Worm (Caenorhabditis elegans) whole organism, L3 larva: ENCODE measurements around the gene F14D7.18.

Experiments used
- aly-2 ChIP-seq: fragments of 150-350 bp; optimal IDR thresholded peaks from 2 replicates; lab custom pipeline; 2014; ENCODE audit warnings: missing biosample characterization, missing genetic modification characterization
- ceh-28 ChIP-seq: fragments of 150-350 bp; optimal IDR thresholded peaks from 2 replicates; lab custom pipeline; 2014; ENCODE audit warnings: missing biosample characterization, missing genetic modification reagents, missing genetic modification characterization
- ceh-9 ChIP-seq: sonication (generic microtip); optimal IDR thresholded peaks from 2 replicates; lab custom pipeline; 2018; ENCODE audit warnings: missing biosample characterization, missing genetic modification characterization
- daf-12 ChIP-seq: fragments of 150-350 bp; optimal IDR thresholded peaks from 2 replicates; lab custom pipeline; 2014; ENCODE audit warnings: missing biosample characterization, missing genetic modification reagents, missing genetic modification characterization
- nhr-23 ChIP-seq: fragments of 150-350 bp; optimal IDR thresholded peaks from 2 replicates; lab custom pipeline; 2014; ENCODE audit warnings: missing biosample characterization, missing genetic modification reagents, missing genetic modification characterization
- nhr-76 ChIP-seq: fragments of 150-350 bp; sonication (generic microtip); optimal IDR thresholded peaks from 5 replicates; lab custom pipeline; 2014; ENCODE audit warnings: missing biosample characterization, missing genetic modification characterization
- pha-4 ChIP-seq: fragments of 150-350 bp; optimal IDR thresholded peaks from 2 replicates; lab custom pipeline; 2014; ENCODE audit warnings: missing biosample characterization, missing genetic modification reagents, missing genetic modification characterization
- sea-2 ChIP-seq: fragments of 150-350 bp; sonication (generic microtip); optimal IDR thresholded peaks from 4 replicates; lab custom pipeline; 2014; ENCODE audit warnings: missing biosample characterization, missing genetic modification reagents, missing genetic modification characterization
- skn-1 ChIP-seq: fragments of 150-350 bp; optimal IDR thresholded peaks from 2 replicates; lab custom pipeline; 2014; ENCODE audit warnings: missing biosample characterization, missing genetic modification characterization
- tbx-2 ChIP-seq: sonication (generic microtip); optimal IDR thresholded peaks from 2 replicates; lab custom pipeline; 2016; ENCODE audit warnings: mild to moderate bottlenecking, missing genetic modification characterization, missing compliant biosample characterization
- unc-39 ChIP-seq: sonication (generic microtip); optimal IDR thresholded peaks from 4 replicates; lab custom pipeline; 2017; ENCODE audit warnings: missing biosample characterization, missing genetic modification characterization
- unc-62 ChIP-seq: fragments of 150-350 bp; sonication (generic microtip); optimal IDR thresholded peaks from 4 replicates; lab custom pipeline; 2014; ENCODE audit warnings: missing biosample characterization, missing genetic modification reagents, missing genetic modification characterization
- ztf-4 ChIP-seq: fragments of 150-350 bp; optimal IDR thresholded peaks from 2 replicates; lab custom pipeline; 2014; ENCODE audit warnings: missing biosample characterization, missing genetic modification characterization

ce11 chrV:14246761-14247160 lies 43.8 kb downstream of the F14D7.18 start, which contains the start of gene K02E11.3:
- TF ChIP-seq daf-12 (tag; lab: Kevin White, UChicago) (no peak), nhr-76 (no peak), unc-62 (GFP tag; lab: Kevin White, UChicago) (no peak), ceh-28 (tag; lab: Kevin White, UChicago) (no peak), ztf-4 (no peak), nhr-23 (tag; lab: Kevin White, UChicago) (no peak), pha-4 (no peak), tbx-2 (tag; lab: Kevin White, UChicago) (no peak), unc-39 (tag; lab: Kevin White, UChicago) (no peak), skn-1 (tag; lab: Kevin White, UChicago) (no peak), ceh-9 (tag; lab: Kevin White, UChicago) (no peak), sea-2 (GFP tag; lab: Kevin White, UChicago) (no peak), aly-2 (no peak)
